Worm (Caenorhabditis elegans) whole organism, midembryonic: ENCODE measurements around the gene sek-4.

Experiments used
- T22C8.4 ChIP-seq: fragments of 200-800 bp; sonication (Bioruptor generic); IDR thresholded peaks from 2 replicates; pipeline ENCODE4 v1.3.6; 2022; ENCODE audit warnings: missing genetic modification characterization, missing compliant biosample characterization
- cog-1 ChIP-seq: sonication (generic microtip); optimal IDR thresholded peaks from 2 replicates; lab custom pipeline; 2016; ENCODE audit warnings: missing genetic modification characterization, missing compliant biosample characterization
- flt-1 ChIP-seq: fragments of 200-800 bp; sonication (Bioruptor generic); IDR thresholded peaks from 2 replicates; pipeline ENCODE4 v1.3.6; 2022; ENCODE audit warnings: missing genetic modification characterization, missing compliant biosample characterization
- klf-2 ChIP-seq: fragments of 200-800 bp; sonication (Bioruptor generic); conservative IDR thresholded peaks from 2 replicates; pipeline ENCODE4 v1.3.6; 2022; ENCODE audit warnings: missing genetic modification reagents, missing genetic modification characterization, missing compliant biosample characterization
- med-1 ChIP-seq: sonication (generic microtip); optimal IDR thresholded peaks from 2 replicates; lab custom pipeline; 2017; ENCODE audit warnings: missing genetic modification characterization, mild to moderate bottlenecking, missing compliant biosample characterization, antibody characterized with exemption, missing genetic modification reagents; ENCODE audit not compliant: insufficient read depth
- tab-1 ChIP-seq: fragments of 200-800 bp; sonication (Bioruptor generic); IDR thresholded peaks from 2 replicates; pipeline ENCODE4 v1.3.6; 2022; ENCODE audit warnings: missing genetic modification characterization, missing compliant biosample characterization
- ztf-23 ChIP-seq: fragments of 200-800 bp; sonication (Bioruptor generic); IDR thresholded peaks from 2 replicates; pipeline ENCODE4 v1.3.6; 2022; ENCODE audit warnings: missing genetic modification reagents, missing genetic modification characterization, missing compliant biosample characterization
- ztf-29 ChIP-seq: fragments of 200-800 bp; sonication (Bioruptor generic); IDR thresholded peaks from 2 replicates; pipeline ENCODE4 v1.3.6; 2022; ENCODE audit warnings: missing genetic modification reagents, missing genetic modification characterization, missing compliant biosample characterization

- TF ChIP-seq flt-1 (GFP tag; lab: Robert Waterston, UW) (no peak), klf-2 (no peak), ztf-23 (no peak), ztf-29 (GFP tag; lab: Robert Waterston, UW) (no peak), T22C8.4 (no peak), tab-1 (GFP tag; lab: Robert Waterston, UW) (no peak), med-1 (GFP tag; lab: Kevin White, UChicago) (no peak), cog-1 (tag; lab: Kevin White, UChicago) (no peak)
These were observed 25.7 kb downstream of the sek-4 start, which contains the start of gene scav-1 for ce11 chrX:5400524-5400923.
